Worm (Caenorhabditis elegans): ENCODE data around the gene ttr-41.

ttr-41 gene

ce11 chrII:4745281-4745680, 17.6 kb upstream of the ttr-41 start:
- TF ChIP-seq mdl-1 (tag; optimal IDR thresholded peaks at IDR 0.05) (peak in 1 of 2 experiments; percentile 2), egl-27 (tag; optimal IDR thresholded peaks at IDR 0.05) (peak; percentile 78), peb-1 (tag; optimal IDR thresholded peaks at IDR 0.05) (no peak), crh-2 (tag; optimal IDR thresholded peaks at IDR 0.05) (peak; percentile 44), aly-2 (tag; optimal IDR thresholded peaks at IDR 0.05) (no peak), nhr-129 (tag; optimal IDR thresholded peaks at IDR 0.05) (peak; percentile 13), snpc-4 (tag; optimal IDR thresholded peaks at IDR 0.05) (no peak), nhr-11 (tag; optimal IDR thresholded peaks at IDR 0.05) (peak; percentile 43), nhr-21 (tag; optimal IDR thresholded peaks at IDR 0.05) (peak; percentile 90), fos-1 (tag; optimal IDR thresholded peaks at IDR 0.05) (peak; percentile 39), nhr-25 (tag; optimal IDR thresholded peaks at IDR 0.05) (peak; percentile 80), sma-9 (GFP tag; optimal IDR thresholded peaks at IDR 0.05) (peak; percentile 96), sma-9 (tag; optimal IDR thresholded peaks at IDR 0.05) (peak; percentile 3), ZK546.5 (tag; optimal IDR thresholded peaks at IDR 0.05) (no peak), unc-55 (GFP tag; optimal IDR thresholded peaks at IDR 0.05) (no peak), elt-3 (tag; optimal IDR thresholded peaks at IDR 0.05) (no peak), unc-39 (tag; optimal IDR thresholded peaks at IDR 0.05) (no peak), ztf-4 (tag; optimal IDR thresholded peaks at IDR 0.05) (peak; percentile 50), mbf-1 (tag; optimal IDR thresholded peaks at IDR 0.05) (no peak), sem-4 (tag; optimal IDR thresholded peaks at IDR 0.05) (no peak), gmeb-1 (tag; optimal IDR thresholded peaks at IDR 0.05) (peak; percentile 33), C34F6.9 (tag; optimal IDR thresholded peaks at IDR 0.05) (no peak), mab-5 (tag; optimal IDR thresholded peaks at IDR 0.05) (no peak), Y55F3AM.14 (GFP tag; optimal IDR thresholded peaks at IDR 0.05) (no peak), ama-1 (optimal IDR thresholded peaks at IDR 0.05) (no peak), blmp-1 (tag; optimal IDR thresholded peaks at IDR 0.05; ENCODE audit: insufficient read depth) (peak; percentile 88), lsy-2 (tag; optimal IDR thresholded peaks at IDR 0.05) (peak in 1 of 2 experiments; percentile 37), sma-3 (GFP tag; optimal IDR thresholded peaks at IDR 0.05) (peak; percentile 85), F13H6.1 (tag; optimal IDR thresholded peaks at IDR 0.05) (no peak)

- peak; percentile 28 for TF ChIP-seq nhr-21 (tag; optimal IDR thresholded peaks at IDR 0.05)
- TF ChIP-seq aly-2 (tag; optimal IDR thresholded peaks at IDR 0.05): no peak
- no peak for TF ChIP-seq dmd-4 (tag; optimal IDR thresholded peaks at IDR 0.05)
- peak; percentile 19 for TF ChIP-seq crh-2 (tag; optimal IDR thresholded peaks at IDR 0.05)
- no peak for TF ChIP-seq sem-4 (tag; optimal IDR thresholded peaks at IDR 0.05)
- peak; percentile 0 for TF ChIP-seq nhr-6 (tag; optimal IDR thresholded peaks at IDR 0.05)
- TF ChIP-seq nhr-10 (tag; optimal IDR thresholded peaks at IDR 0.05): no peak
- no peak for TF ChIP-seq blmp-1 (tag; optimal IDR thresholded peaks at IDR 0.05; ENCODE audit: insufficient read depth)
- peak; percentile 69 for TF ChIP-seq fos-1 (tag; optimal IDR thresholded peaks at IDR 0.05)
- no peak for TF ChIP-seq ztf-1 (GFP tag; conservative IDR thresholded peaks at IDR 0.05)
- no peak for TF ChIP-seq nhr-11 (tag; optimal IDR thresholded peaks at IDR 0.05)
- TF ChIP-seq mab-5 (tag; optimal IDR thresholded peaks at IDR 0.05): no peak
- TF ChIP-seq mdl-1 (tag; optimal IDR thresholded peaks at IDR 0.05): no peak
- TF ChIP-seq unc-62 (GFP tag; optimal IDR thresholded peaks at IDR 0.05): no peak
- no peak for TF ChIP-seq nhr-77 (tag; optimal IDR thresholded peaks at IDR 0.05)
- peak; percentile 4 for TF ChIP-seq gmeb-1 (tag; optimal IDR thresholded peaks at IDR 0.05)
- TF ChIP-seq nhr-25 (tag; optimal IDR thresholded peaks at IDR 0.05): no peak
- peak; percentile 11 for TF ChIP-seq sma-3 (GFP tag; optimal IDR thresholded peaks at IDR 0.05)
- TF ChIP-seq peb-1 (tag; optimal IDR thresholded peaks at IDR 0.05): no peak
These were observed 14.0 kb upstream of the ttr-41 start, which contains the start of gene acs-11 for ce11 chrII:4741527-4742187. acs-11 (plus strand) TSS chrII:4742137.

- TF ChIP-seq unc-39 (tag; optimal IDR thresholded peaks at IDR 0.05) (no peak), snpc-4 (tag; optimal IDR thresholded peaks at IDR 0.05) (peak; percentile 28), lin-11 (tag; optimal IDR thresholded peaks at IDR 0.05) (peak; percentile 41), peb-1 (tag; optimal IDR thresholded peaks at IDR 0.05) (no peak), crh-2 (tag; optimal IDR thresholded peaks at IDR 0.05) (peak; percentile 95), nhr-129 (tag; optimal IDR thresholded peaks at IDR 0.05) (peak; percentile 28), unc-62 (GFP tag; optimal IDR thresholded peaks at IDR 0.05) (no peak), nhr-21 (tag; optimal IDR thresholded peaks at IDR 0.05) (peak; percentile 60), F13H6.1 (tag; optimal IDR thresholded peaks at IDR 0.05) (peak; percentile 65), lin-13 (GFP tag; optimal IDR thresholded peaks at IDR 0.05) (peak; percentile 58), alr-1 (tag; optimal IDR thresholded peaks at IDR 0.05) (no peak), skn-1 (tag; optimal IDR thresholded peaks at IDR 0.05) (peak; percentile 32), sma-3 (GFP tag; optimal IDR thresholded peaks at IDR 0.05) (peak; percentile 75), nhr-11 (tag; optimal IDR thresholded peaks at IDR 0.05) (no peak), R02D3.7 (tag; optimal IDR thresholded peaks at IDR 0.05) (no peak), nhr-77 (tag; optimal IDR thresholded peaks at IDR 0.05) (no peak), nhr-23 (tag; optimal IDR thresholded peaks at IDR 0.05) (no peak), zag-1 (tag; optimal IDR thresholded peaks at IDR 0.05) (no peak), dmd-4 (tag; optimal IDR thresholded peaks at IDR 0.05) (no peak), gmeb-1 (tag; optimal IDR thresholded peaks at IDR 0.05) (peak; percentile 95), nhr-12 (tag; optimal IDR thresholded peaks at IDR 0.05) (no peak), ama-1 (optimal IDR thresholded peaks at IDR 0.05) (no peak), aly-2 (tag; optimal IDR thresholded peaks at IDR 0.05) (no peak), nhr-6 (tag; optimal IDR thresholded peaks at IDR 0.05) (no peak), nhr-25 (tag; optimal IDR thresholded peaks at IDR 0.05) (peak; percentile 75), ztf-11 (tag; optimal IDR thresholded peaks at IDR 0.05) (no peak), lsy-2 (tag; optimal IDR thresholded peaks at IDR 0.05) (peak; percentile 74 to 90), mbf-1 (tag; optimal IDR thresholded peaks at IDR 0.05) (no peak), lin-39 (tag; optimal IDR thresholded peaks at IDR 0.05) (no peak), elt-1 (tag; optimal IDR thresholded peaks at IDR 0.05) (no peak)
These were observed 12.4 kb upstream of the ttr-41 start, which contains the start of gene eas-1 for ce11 chrII:4739984-4740462. eas-1 (plus strand) TSS chrII:4740412.
